Worm (Caenorhabditis elegans): Measurements from ENCODE around the gene spl-2.

DNA sequence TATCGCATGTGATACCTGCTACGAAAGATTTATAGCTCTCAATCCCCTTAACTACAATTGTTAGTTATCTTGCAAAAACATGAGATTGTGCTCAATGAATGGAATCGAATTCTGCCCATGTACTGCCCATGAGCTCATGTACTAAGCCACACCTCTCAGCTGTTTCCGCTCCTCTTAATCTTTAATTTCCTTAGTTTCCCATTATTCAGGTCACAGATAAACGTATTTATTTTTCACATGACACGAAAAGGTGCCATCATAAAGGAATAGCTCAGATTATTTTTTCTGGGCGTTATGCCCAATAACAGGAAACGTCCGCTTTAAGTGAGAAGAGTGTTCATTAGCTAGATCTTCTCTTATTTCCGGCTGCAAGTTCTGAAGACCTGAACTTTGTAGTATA, 39.3 kb upstream of the spl-2 start:
- TF ChIP-seq ztf-11 (tag; optimal IDR thresholded peaks at IDR 0.05) (no peak), nhr-19 (GFP tag; conservative IDR thresholded peaks at IDR 0.05) (no peak), skn-1 (tag; optimal IDR thresholded peaks at IDR 0.05) (no peak), snpc-4 (tag; optimal IDR thresholded peaks at IDR 0.05) (no peak), lin-14 (GFP tag; optimal IDR thresholded peaks at IDR 0.05) (peak; percentile 3), lir-3 (tag; optimal IDR thresholded peaks at IDR 0.05; ENCODE audit: poor library complexity) (no peak), jun-1 (tag; optimal IDR thresholded peaks at IDR 0.05) (no peak), unc-62 (GFP tag; optimal IDR thresholded peaks at IDR 0.05) (no peak), egl-27 (tag; optimal IDR thresholded peaks at IDR 0.05) (no peak), nhr-237 (tag; optimal IDR thresholded peaks at IDR 0.05) (no peak), elt-2 (tag; optimal IDR thresholded peaks at IDR 0.05) (no peak), elt-3 (tag; optimal IDR thresholded peaks at IDR 0.05) (no peak)

Measured in whole organism, L1 larva.